Worm (Caenorhabditis elegans) whole organism, L1 larva: Measurements from ENCODE around the gene B0024.3.

Experiments used
- C16A3.4 ChIP-seq: fragments of 150-350 bp; optimal IDR thresholded peaks from 2 replicates; lab custom pipeline; 2014; ENCODE audit warnings: missing biosample characterization, missing genetic modification characterization
- F16B12.6 ChIP-seq: fragments of 150-350 bp; optimal IDR thresholded peaks from 2 replicates; lab custom pipeline; 2014; ENCODE audit warnings: missing biosample characterization, missing genetic modification characterization
- aha-1 ChIP-seq: fragments of 150-350 bp; optimal IDR thresholded peaks from 2 replicates; lab custom pipeline; 2014; ENCODE audit warnings: missing biosample characterization, missing genetic modification characterization
- alr-1 ChIP-seq: fragments of 200-800 bp; sonication (Bioruptor generic); optimal IDR thresholded peaks from 2 replicates; lab custom pipeline; 2018; ENCODE audit warnings: borderline replicate concordance, mild to moderate bottlenecking, missing genetic modification characterization, missing compliant biosample characterization
- aly-2 ChIP-seq: fragments of 150-350 bp; optimal IDR thresholded peaks from 2 replicates; lab custom pipeline; 2014; ENCODE audit warnings: missing biosample characterization, missing genetic modification characterization
- blmp-1 ChIP-seq: fragments of 150-350 bp; optimal IDR thresholded peaks from 2 replicates; lab custom pipeline; 2014; ENCODE audit warnings: missing biosample characterization, missing genetic modification characterization
- ceh-88 ChIP-seq: fragments of 200-800 bp; sonication (Bioruptor generic); IDR thresholded peaks from 2 replicates; pipeline ENCODE4 v1.3.6; 2022; ENCODE audit warnings: missing genetic modification characterization, missing compliant biosample characterization
- ceh-90 ChIP-seq: sonication (generic microtip); optimal IDR thresholded peaks from 2 replicates; lab custom pipeline; 2016; ENCODE audit warnings: missing genetic modification characterization, missing compliant biosample characterization
- ces-1 ChIP-seq: fragments of 150-350 bp; optimal IDR thresholded peaks from 2 replicates; lab custom pipeline; 2014; ENCODE audit warnings: missing biosample characterization, missing genetic modification reagents, missing genetic modification characterization
- dpl-1 ChIP-seq, 3 experiments: fragments of 150-350 bp in 2 of 3; sonication (generic microtip) in 1 of 3; optimal IDR thresholded peaks; 2 replicates each; lab custom pipeline; 2014 to 2017; ENCODE audit warnings: missing biosample characterization in 3 of 3, missing genetic modification characterization in 3 of 3, missing genetic modification reagents in 3 of 3
- dsc-1 ChIP-seq: sonication (generic microtip); optimal IDR thresholded peaks from 2 replicates; lab custom pipeline; 2016; ENCODE audit warnings: mild to moderate bottlenecking, missing genetic modification characterization, missing compliant biosample characterization
- efl-1 ChIP-seq, 4 experiments: fragments of 150-350 bp; optimal IDR thresholded peaks in 3 of 4; peaks in 1 of 4; 1 replicate in 1 of 4; 2 replicates in 3 of 4; lab custom pipeline; 2014; ENCODE audit warnings: missing biosample characterization in 2 of 4, missing genetic modification characterization in 2 of 4, missing genetic modification reagents in 2 of 4
- efl-3 ChIP-seq: fragments of 200-800 bp; sonication (Bioruptor generic); optimal IDR thresholded peaks from 2 replicates; lab custom pipeline; 2018; ENCODE audit warnings: mild to moderate bottlenecking, missing genetic modification characterization, missing compliant biosample characterization
- fkh-10 ChIP-seq: sonication (generic microtip); optimal IDR thresholded peaks from 2 replicates; lab custom pipeline; 2017; ENCODE audit warnings: missing biosample characterization, missing genetic modification reagents, missing genetic modification characterization
- fkh-4 ChIP-seq: sonication (generic microtip); optimal IDR thresholded peaks from 2 replicates; lab custom pipeline; 2016; ENCODE audit warnings: missing compliant biosample characterization, missing genetic modification characterization, borderline replicate concordance
- fkh-8 ChIP-seq: sonication (generic microtip); optimal IDR thresholded peaks from 2 replicates; lab custom pipeline; 2016; ENCODE audit warnings: mild to moderate bottlenecking, missing genetic modification characterization, missing compliant biosample characterization
- grh-1 ChIP-seq: fragments of 200-800 bp; sonication (Bioruptor generic); IDR thresholded peaks from 2 replicates; pipeline ENCODE4 v1.3.6; 2022; ENCODE audit warnings: missing genetic modification reagents, missing genetic modification characterization, missing compliant biosample characterization
- hlh-4 ChIP-seq: sonication (generic microtip); optimal IDR thresholded peaks from 2 replicates; lab custom pipeline; 2016; ENCODE audit warnings: mild to moderate bottlenecking, missing genetic modification characterization, missing compliant biosample characterization
- irx-1 ChIP-seq: sonication (generic microtip); optimal IDR thresholded peaks from 2 replicates; lab custom pipeline; 2016; ENCODE audit warnings: missing genetic modification characterization, missing compliant biosample characterization
- jun-1 ChIP-seq: fragments of 150-350 bp; optimal IDR thresholded peaks from 2 replicates; lab custom pipeline; 2014; ENCODE audit warnings: missing biosample characterization, missing genetic modification reagents, missing genetic modification characterization
- lin-14 ChIP-seq: fragments of 200-800 bp; sonication (Bioruptor generic); optimal IDR thresholded peaks from 2 replicates; lab custom pipeline; 2018; ENCODE audit warnings: mild to moderate bottlenecking, missing genetic modification characterization, moderate library complexity, missing compliant biosample characterization
- lin-15B ChIP-seq: fragments of 150-350 bp; sonication (generic microtip); optimal IDR thresholded peaks from 3 replicates; lab custom pipeline; 2014; ENCODE audit warnings: missing biosample characterization, missing genetic modification characterization
- lin-39 ChIP-seq: fragments of 150-350 bp; optimal IDR thresholded peaks from 2 replicates; lab custom pipeline; 2014; ENCODE audit warnings: missing biosample characterization, missing genetic modification reagents, missing genetic modification characterization
- lir-3 ChIP-seq: sonication (generic microtip); optimal IDR thresholded peaks from 2 replicates; lab custom pipeline; 2016; ENCODE audit warnings: mild to moderate bottlenecking, missing genetic modification characterization, moderate library complexity, missing compliant biosample characterization; ENCODE audit not compliant: poor library complexity
- lsy-2 ChIP-seq, 2 experiments: fragments of 150-350 bp; optimal IDR thresholded peaks; 2 replicates each; lab custom pipeline; 2014; ENCODE audit warnings: missing biosample characterization in 2 of 2, missing genetic modification characterization in 2 of 2
- mab-9 ChIP-seq: fragments of 200-800 bp; sonication (Bioruptor generic); IDR thresholded peaks from 2 replicates; pipeline ENCODE4 v1.3.6; 2022; ENCODE audit warnings: missing genetic modification reagents, missing genetic modification characterization, missing compliant biosample characterization
- mef-2 ChIP-seq: fragments of 150-350 bp; optimal IDR thresholded peaks from 2 replicates; lab custom pipeline; 2014; ENCODE audit warnings: missing biosample characterization, missing genetic modification characterization
- nhr-11 ChIP-seq: fragments of 150-350 bp; optimal IDR thresholded peaks from 2 replicates; lab custom pipeline; 2014; ENCODE audit warnings: missing biosample characterization, missing genetic modification characterization
- nhr-12 ChIP-seq: sonication (generic microtip); optimal IDR thresholded peaks from 2 replicates; lab custom pipeline; 2017; ENCODE audit warnings: missing biosample characterization, missing genetic modification characterization
- nhr-19 ChIP-seq: fragments of 200-800 bp; sonication (Bioruptor generic); conservative IDR thresholded peaks from 2 replicates; pipeline ENCODE4 v1.3.6; 2022; ENCODE audit warnings: missing genetic modification characterization, missing compliant biosample characterization
- nhr-237 ChIP-seq: fragments of 150-350 bp; optimal IDR thresholded peaks from 2 replicates; lab custom pipeline; 2014; ENCODE audit warnings: missing biosample characterization, missing genetic modification characterization
- nhr-28 ChIP-seq: fragments of 150-350 bp; optimal IDR thresholded peaks from 2 replicates; lab custom pipeline; 2014; ENCODE audit warnings: missing biosample characterization, missing genetic modification characterization
- nhr-47 ChIP-seq: sonication (generic microtip); optimal IDR thresholded peaks from 2 replicates; lab custom pipeline; 2016; ENCODE audit warnings: mild to moderate bottlenecking, missing genetic modification characterization, moderate library complexity, missing compliant biosample characterization
- nhr-71 ChIP-seq: sonication (generic microtip); optimal IDR thresholded peaks from 2 replicates; lab custom pipeline; 2016; ENCODE audit warnings: mild to moderate bottlenecking, missing genetic modification characterization, moderate library complexity, missing compliant biosample characterization
- nhr-76 ChIP-seq: sonication (generic microtip); optimal IDR thresholded peaks from 2 replicates; lab custom pipeline; 2017; ENCODE audit warnings: missing biosample characterization, missing genetic modification characterization
- nhr-77 ChIP-seq: fragments of 150-350 bp; optimal IDR thresholded peaks from 2 replicates; lab custom pipeline; 2014; ENCODE audit warnings: missing biosample characterization, missing genetic modification characterization
- nhr-85 ChIP-seq: sonication (generic microtip); peaks from one replicate; lab custom pipeline; 2016; ENCODE audit warnings: missing genetic modification characterization, inconsistent platforms, missing compliant biosample characterization
- nhr-90 ChIP-seq: sonication (generic microtip); optimal IDR thresholded peaks from 2 replicates; lab custom pipeline; 2016; ENCODE audit warnings: mild to moderate bottlenecking, missing genetic modification characterization, missing compliant biosample characterization; ENCODE audit not compliant: poor library complexity
- snpc-4 ChIP-seq: fragments of 150-350 bp; optimal IDR thresholded peaks from 2 replicates; lab custom pipeline; 2014; ENCODE audit warnings: missing biosample characterization, missing genetic modification characterization
- snu-23 ChIP-seq: sonication (generic microtip); optimal IDR thresholded peaks from 2 replicates; lab custom pipeline; 2016; ENCODE audit warnings: missing genetic modification characterization, missing compliant biosample characterization
- sox-4 ChIP-seq: sonication (generic microtip); optimal IDR thresholded peaks from 2 replicates; lab custom pipeline; 2016; ENCODE audit warnings: missing genetic modification characterization, missing compliant biosample characterization
- swsn-7 ChIP-seq: sonication (generic microtip); optimal IDR thresholded peaks from 2 replicates; lab custom pipeline; 2016; ENCODE audit warnings: missing genetic modification characterization, missing compliant biosample characterization
- tbx-2 ChIP-seq: sonication (generic microtip); optimal IDR thresholded peaks from 2 replicates; lab custom pipeline; 2016; ENCODE audit warnings: missing genetic modification characterization, missing compliant biosample characterization
- unc-30 ChIP-seq: sonication (generic microtip); optimal IDR thresholded peaks from 2 replicates; lab custom pipeline; 2017; ENCODE audit warnings: missing biosample characterization, missing genetic modification characterization
- vab-15 ChIP-seq: sonication (generic microtip); optimal IDR thresholded peaks from 2 replicates; lab custom pipeline; 2017; ENCODE audit warnings: missing genotype, mild to moderate bottlenecking, missing genetic modification characterization, missing compliant biosample characterization
- xbp-1 ChIP-seq: sonication (generic microtip); optimal IDR thresholded peaks from 2 replicates; lab custom pipeline; 2016; ENCODE audit warnings: missing genetic modification characterization, missing compliant biosample characterization
- zag-1 ChIP-seq: fragments of 150-350 bp; optimal IDR thresholded peaks from 2 replicates; lab custom pipeline; 2014; ENCODE audit warnings: missing biosample characterization, missing genetic modification characterization
- zip-4 ChIP-seq: fragments of 200-800 bp; sonication (Bioruptor generic); optimal IDR thresholded peaks from 2 replicates; lab custom pipeline; 2018; ENCODE audit warnings: mild to moderate bottlenecking, missing genetic modification characterization, moderate library complexity, missing compliant biosample characterization
- ztf-4 ChIP-seq: fragments of 150-350 bp; optimal IDR thresholded peaks from 2 replicates; lab custom pipeline; 2014; ENCODE audit warnings: missing biosample characterization, missing genetic modification characterization

The B0024.3 gene

DNA sequence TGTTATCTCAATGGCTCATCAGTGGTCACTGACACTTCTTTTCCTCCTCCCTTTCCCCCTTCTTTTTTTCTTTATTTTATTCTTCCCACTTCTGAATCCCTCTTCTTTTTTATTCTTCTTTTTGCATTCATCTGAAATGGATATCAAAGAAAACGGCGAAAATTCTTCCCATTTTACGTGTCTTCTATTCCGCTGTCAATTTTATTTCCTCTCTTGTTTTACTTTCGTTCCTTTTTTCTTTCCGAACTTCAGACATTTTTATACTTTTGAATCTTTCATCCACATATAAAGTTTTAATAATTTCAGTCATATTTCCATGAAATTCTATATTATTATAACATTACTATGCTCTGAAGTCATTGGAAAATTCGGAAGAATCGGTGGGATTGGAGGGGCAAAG is at the start of gene B0024.3:
TSS of gene B0024.3 (plus strand) at position 301 of the 400 bp plus-strand sequence.
- TF ChIP-seq mef-2 (tag; lab: Kevin White, UChicago), result no peak
- TF ChIP-seq ceh-88, result no peak
- TF ChIP-seq lsy-2 (tag; optimal IDR thresholded peaks at IDR 0.05; lab: Kevin White, UChicago), result peak in 1 of 2 experiments; percentile 8
- peak; percentile 34 for TF ChIP-seq lin-14 (GFP tag; lab: Kevin White, UChicago)
- TF ChIP-seq, all 84 proteins: peak for 2

DNA sequence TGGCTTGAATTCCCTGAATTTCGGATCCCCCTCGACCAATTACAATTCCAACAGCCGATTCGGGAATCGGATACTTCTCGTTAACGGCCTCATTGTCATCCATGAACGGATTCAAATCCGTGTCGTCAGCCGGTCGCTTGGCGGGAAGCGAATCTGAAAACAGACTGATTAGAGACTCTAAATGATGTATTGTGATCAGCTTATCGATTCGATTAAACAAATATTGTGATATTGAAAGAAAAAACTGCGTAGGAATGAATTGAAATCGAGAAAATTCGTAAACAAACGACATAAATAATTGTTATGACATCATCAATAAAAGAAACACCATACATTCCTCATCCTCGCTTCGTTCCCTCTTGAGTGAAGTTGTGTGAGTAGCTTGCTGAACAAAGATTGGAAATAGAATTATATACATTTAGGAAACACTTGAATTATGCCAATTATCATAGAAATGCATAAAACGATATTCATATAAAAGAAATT is 49.4 kb upstream of the B0024.3 start:
- TF ChIP-seq aly-2 (tag; lab: Kevin White, UChicago) (no peak), nhr-77 (tag; lab: Kevin White, UChicago) (no peak), F16B12.6 (tag; lab: Kevin White, UChicago) (no peak), irx-1 (tag; lab: Kevin White, UChicago) (no peak), ces-1 (GFP tag; lab: Kevin White, UChicago) (no peak), efl-1 (optimal IDR thresholded peaks at IDR 0.05; lab: Kevin White, UChicago) (no peak), efl-1 (GFP tag; optimal IDR thresholded peaks at IDR 0.05 in 1 of 2; lab: Kevin White, UChicago) (peak in 1 of 2 experiments; percentile 11), nhr-85 (tag; lab: Kevin White, UChicago) (peak; percentile 53)

DNA sequence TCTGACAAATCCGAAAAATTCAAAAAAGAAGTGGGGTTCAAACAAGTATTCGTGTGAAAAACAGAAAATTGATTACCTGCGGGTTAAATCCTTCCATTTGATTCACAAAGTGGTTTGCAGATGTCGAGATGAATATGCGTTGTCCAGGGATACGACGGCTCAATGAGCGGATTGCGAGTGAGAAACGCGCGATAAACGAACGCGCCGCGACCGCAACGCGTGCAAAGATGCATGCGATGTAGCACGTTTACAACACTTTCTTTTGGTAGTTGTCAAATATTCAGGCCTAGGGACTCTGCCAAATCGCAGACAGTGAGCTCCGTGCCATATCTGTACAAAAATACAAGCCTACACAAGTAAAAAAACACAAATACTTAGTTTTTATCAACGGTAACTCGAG is 48.7 kb upstream of the B0024.3 start, which contains the start of gene fubl-1:
TSS of gene fubl-1 (minus strand) at position 202 of the 400 bp plus-strand sequence.
- peak; percentile 9 to 58 for TF ChIP-seq lsy-2 (tag; optimal IDR thresholded peaks at IDR 0.05; lab: Kevin White, UChicago)
- no peak for TF ChIP-seq nhr-11 (tag; lab: Kevin White, UChicago)
- no peak for TF ChIP-seq efl-3 (GFP tag; lab: Kevin White, UChicago)
- peak; percentile 13 for TF ChIP-seq blmp-1 (tag; lab: Kevin White, UChicago)
- TF ChIP-seq fkh-4 (tag; lab: Kevin White, UChicago), result no peak
- no peak for TF ChIP-seq hlh-4 (tag; lab: Kevin White, UChicago)
- no peak for TF ChIP-seq zag-1 (tag; lab: Kevin White, UChicago)
- TF ChIP-seq zip-4 (GFP tag; lab: Kevin White, UChicago), result no peak
- TF ChIP-seq nhr-19 (GFP tag; lab: Robert Waterston, UW), result no peak
- TF ChIP-seq mef-2 (tag; lab: Kevin White, UChicago), result no peak
- TF ChIP-seq sox-4 (tag; lab: Kevin White, UChicago), result no peak
- no peak for TF ChIP-seq aha-1
- TF ChIP-seq nhr-76 (tag; lab: Kevin White, UChicago), result no peak
- no peak for TF ChIP-seq swsn-7 (tag; lab: Kevin White, UChicago)
- no peak for TF ChIP-seq nhr-28 (tag; lab: Kevin White, UChicago)
- TF ChIP-seq fkh-8 (tag; lab: Kevin White, UChicago), result peak; percentile 74
- TF ChIP-seq nhr-90 (tag; lab: Kevin White, UChicago), result no peak
- TF ChIP-seq nhr-47, result no peak
- no peak for TF ChIP-seq fkh-10
- TF ChIP-seq vab-15 (tag; lab: Kevin White, UChicago), result no peak
- TF ChIP-seq dsc-1 (tag; lab: Kevin White, UChicago), result peak; percentile 25
- TF ChIP-seq lin-15B (tag; lab: Kevin White, UChicago), result peak; percentile 55
- no peak for TF ChIP-seq ces-1 (GFP tag; lab: Kevin White, UChicago)
- TF ChIP-seq tbx-2, result no peak
- TF ChIP-seq C16A3.4 (tag; lab: Kevin White, UChicago), result peak; percentile 8
- no peak for TF ChIP-seq nhr-237
- no peak for TF ChIP-seq unc-30 (tag; lab: Kevin White, UChicago)
- no peak for TF ChIP-seq ceh-90 (tag; lab: Kevin White, UChicago)
- peak; percentile 24 for TF ChIP-seq nhr-71 (tag; lab: Kevin White, UChicago)
- peak in 2 of 3 experiments; percentile 41 to 62 for TF ChIP-seq dpl-1 (GFP tag; optimal IDR thresholded peaks at IDR 0.05; lab: Kevin White, UChicago)
- TF ChIP-seq alr-1, result no peak
- peak; percentile 43 for TF ChIP-seq lin-14 (GFP tag; lab: Kevin White, UChicago)
- TF ChIP-seq lin-39 (tag; lab: Kevin White, UChicago), result no peak
- no peak for TF ChIP-seq lir-3 (tag; lab: Kevin White, UChicago)
- no peak for TF ChIP-seq grh-1 (GFP tag; lab: Robert Waterston, UW)
- TF ChIP-seq nhr-12 (tag; lab: Kevin White, UChicago), result no peak
- no peak for TF ChIP-seq nhr-85 (tag; lab: Kevin White, UChicago)
- no peak for TF ChIP-seq mab-9
- no peak for TF ChIP-seq jun-1 (tag; lab: Kevin White, UChicago)
- TF ChIP-seq snpc-4 (tag; lab: Kevin White, UChicago), result no peak
- TF ChIP-seq snu-23, result peak; percentile 18
- no peak for TF ChIP-seq ztf-4 (tag; lab: Kevin White, UChicago)
- TF ChIP-seq xbp-1, result peak; percentile 10
